Worm (Caenorhabditis elegans): Measurements from ENCODE around the gene F59F5.3.
A peak's percentile ranks its signal among the peaks of the same experiment; 100 is the strongest.

F59F5.3 gene

ce11 chrX:10514834-10515233 is 27.4 kb downstream of the F59F5.3 start:
- no peak for TF ChIP-seq zip-8 (tag; optimal IDR thresholded peaks at IDR 0.05)
- peak; percentile 3 for TF ChIP-seq ham-2 (GFP tag; optimal IDR thresholded peaks at IDR 0.05)
- peak; percentile 57 for TF ChIP-seq lsy-2 (tag; optimal IDR thresholded peaks at IDR 0.05)

ce11 chrX:10514056-10514455 is 28.2 kb downstream of the F59F5.3 start:
- TF ChIP-seq mab-5 (tag; optimal IDR thresholded peaks at IDR 0.05), result no peak
- TF ChIP-seq ces-1 (GFP tag; optimal IDR thresholded peaks at IDR 0.05), result peak; percentile 5

ce11 chrX:10507971-10508370 is 34.2 kb downstream of the F59F5.3 start:
- peak; percentile 8 for TF ChIP-seq unc-62 (GFP tag; optimal IDR thresholded peaks at IDR 0.05)
- no peak for TF ChIP-seq elt-3 (tag; optimal IDR thresholded peaks at IDR 0.05)
- no peak for TF ChIP-seq mep-1 (tag; optimal IDR thresholded peaks at IDR 0.05)
- no peak for TF ChIP-seq nhr-28 (tag; optimal IDR thresholded peaks at IDR 0.05)
- no peak for TF ChIP-seq ceh-83 (GFP tag; optimal IDR thresholded peaks at IDR 0.05)
- TF ChIP-seq nhr-2 (tag; optimal IDR thresholded peaks at IDR 0.05), result peak; percentile 83
- TF ChIP-seq hlh-1 (tag; optimal IDR thresholded peaks at IDR 0.05), result no peak
- TF ChIP-seq bed-3 (GFP tag; optimal IDR thresholded peaks at IDR 0.05), result no peak
- no peak for TF ChIP-seq ztf-11 (tag; optimal IDR thresholded peaks at IDR 0.05)
- TF ChIP-seq ces-1 (GFP tag; optimal IDR thresholded peaks at IDR 0.05), result no peak
- TF ChIP-seq zip-8 (tag; optimal IDR thresholded peaks at IDR 0.05), result peak; percentile 39
- no peak for TF ChIP-seq unc-120 (tag; optimal IDR thresholded peaks at IDR 0.05; ENCODE audit: poor library complexity, severe bottlenecking)
- no peak for TF ChIP-seq ceh-43 (GFP tag; optimal IDR thresholded peaks at IDR 0.05)
- peak; percentile 54 for TF ChIP-seq cnd-1 (tag; optimal IDR thresholded peaks at IDR 0.05)
- TF ChIP-seq elt-1 (tag; optimal IDR thresholded peaks at IDR 0.05; ENCODE audit: borderline replicate concordance, insufficient read depth), result peak; percentile 46
- TF ChIP-seq unc-39 (tag; optimal IDR thresholded peaks at IDR 0.05), result no peak

ce11 chrX:10505193-10505592 is 37.0 kb downstream of the F59F5.3 start:
- peak; percentile 85 for TF ChIP-seq lsy-2 (tag; optimal IDR thresholded peaks at IDR 0.05)
- no peak for TF ChIP-seq blmp-1 (tag; optimal IDR thresholded peaks at IDR 0.05)
- TF ChIP-seq ces-1 (GFP tag; optimal IDR thresholded peaks at IDR 0.05), result no peak
- TF ChIP-seq ceh-43 (GFP tag; optimal IDR thresholded peaks at IDR 0.05), result no peak
- no peak for TF ChIP-seq ztf-11 (tag; optimal IDR thresholded peaks at IDR 0.05)

- TF ChIP-seq nhr-76 (tag; optimal IDR thresholded peaks at IDR 0.05) (no peak), sem-2 (GFP tag; optimal IDR thresholded peaks at IDR 0.05) (no peak), lin-32 (GFP tag; optimal IDR thresholded peaks at IDR 0.05) (no peak), unc-39 (tag; optimal IDR thresholded peaks at IDR 0.05) (no peak), nhr-12 (tag; optimal IDR thresholded peaks at IDR 0.05) (no peak), hlh-1 (tag; optimal IDR thresholded peaks at IDR 0.05) (no peak), lsy-2 (tag; optimal IDR thresholded peaks at IDR 0.05) (no peak), cnd-1 (tag; optimal IDR thresholded peaks at IDR 0.05) (peak; percentile 74), tbx-8 (GFP tag; optimal IDR thresholded peaks at IDR 0.05) (no peak), flh-1 (GFP tag; optimal IDR thresholded peaks at IDR 0.05) (no peak), mls-2 (tag; optimal IDR thresholded peaks at IDR 0.05) (no peak), blmp-1 (tag; optimal IDR thresholded peaks at IDR 0.05) (no peak), ces-1 (GFP tag; optimal IDR thresholded peaks at IDR 0.05) (peak; percentile 15), mep-1 (tag; optimal IDR thresholded peaks at IDR 0.05) (no peak), nhr-2 (tag; optimal IDR thresholded peaks at IDR 0.05) (peak; percentile 69)
Observed at ce11 chrX:10503393-10503792, 38.8 kb downstream of the F59F5.3 start.

- TF ChIP-seq ces-1 (GFP tag; optimal IDR thresholded peaks at IDR 0.05), result no peak
- TF ChIP-seq drap-1 (GFP tag; optimal IDR thresholded peaks at IDR 0.05), result no peak
- no peak for TF ChIP-seq unc-120 (tag; optimal IDR thresholded peaks at IDR 0.05; ENCODE audit: poor library complexity, severe bottlenecking)
- TF ChIP-seq elt-3 (tag; optimal IDR thresholded peaks at IDR 0.05), result no peak
- TF ChIP-seq lin-13 (tag; optimal IDR thresholded peaks at IDR 0.05), result no peak
- TF ChIP-seq mep-1 (tag; optimal IDR thresholded peaks at IDR 0.05), result no peak
Observed at ce11 chrX:10499590-10499989, 42.6 kb downstream of the F59F5.3 start, which contains the start of gene vab-3. Gene vab-3 (plus strand): TSS chrX:10499890.
